Worm (Caenorhabditis elegans): Measurements from ENCODE around the gene B0303.16.

DNA sequence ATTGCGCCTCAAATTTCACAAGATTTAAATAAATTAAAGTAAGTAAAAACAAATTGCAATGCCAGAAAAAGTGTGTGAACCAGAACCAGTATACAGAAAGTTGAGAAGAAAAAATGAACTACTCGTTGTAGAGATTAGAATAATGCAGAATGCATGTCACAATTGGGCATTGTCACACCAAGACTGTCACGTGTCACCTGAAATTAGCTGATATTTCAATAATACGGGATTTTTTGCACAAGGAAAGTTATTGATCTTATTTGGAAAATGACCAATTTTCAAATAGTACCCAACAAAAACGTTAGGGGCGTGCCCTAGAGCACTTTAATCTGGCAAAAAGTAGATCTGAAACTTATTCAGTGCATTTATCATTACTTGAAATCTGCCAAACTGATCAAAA, 37.1 kb downstream of the B0303.16 start:
- TF ChIP-seq ama-1 (optimal IDR thresholded peaks at IDR 0.05): no peak
- TF ChIP-seq nhr-21 (tag; optimal IDR thresholded peaks at IDR 0.05): no peak
- TF ChIP-seq skn-1 (tag; optimal IDR thresholded peaks at IDR 0.05): no peak
- TF ChIP-seq mbf-1 (tag; optimal IDR thresholded peaks at IDR 0.05): no peak

Data from whole organism, L2 larva.